Worm (Caenorhabditis elegans) whole organism, late embryonic: Measurements from ENCODE around the gene srt-17.

ENCODE experiments used
- C08G9.2 ChIP-seq: sonication (generic microtip); optimal IDR thresholded peaks from 2 replicates; lab custom pipeline; 2016; ENCODE audit warnings: mild to moderate bottlenecking, missing genetic modification characterization, moderate library complexity, missing compliant biosample characterization
- F13H6.1 ChIP-seq: sonication (generic microtip); optimal IDR thresholded peaks from 2 replicates; lab custom pipeline; 2016; ENCODE audit warnings: missing genetic modification characterization, missing compliant biosample characterization
- K02D7.2 ChIP-seq: sonication (generic microtip); optimal IDR thresholded peaks from 2 replicates; lab custom pipeline; 2017; ENCODE audit warnings: mild to moderate bottlenecking, missing genetic modification characterization, missing compliant biosample characterization
- K09A11.1 ChIP-seq: sonication (generic microtip); optimal IDR thresholded peaks from 2 replicates; lab custom pipeline; 2017; ENCODE audit warnings: antibody characterized with exemption, mild to moderate bottlenecking, missing genetic modification characterization, missing compliant biosample characterization; ENCODE audit not compliant: insufficient read depth
- Y22D7AL.16 ChIP-seq: sonication (generic microtip); optimal IDR thresholded peaks from 2 replicates; lab custom pipeline; 2016; ENCODE audit warnings: missing genetic modification characterization, missing compliant biosample characterization
- ama-1 ChIP-seq: fragments of 150-350 bp; optimal IDR thresholded peaks from 2 replicates; lab custom pipeline; 2014
- ceh-18 ChIP-seq: sonication (generic microtip); optimal IDR thresholded peaks from 2 replicates; lab custom pipeline; 2016; ENCODE audit warnings: missing genetic modification characterization, missing compliant biosample characterization
- ceh-19 ChIP-seq: fragments of 200-800 bp; sonication (Bioruptor generic); optimal IDR thresholded peaks from 2 replicates; lab custom pipeline; 2018; ENCODE audit warnings: mild to moderate bottlenecking, missing genetic modification characterization, missing compliant biosample characterization
- ceh-24 ChIP-seq: sonication (generic microtip); optimal IDR thresholded peaks from 2 replicates; lab custom pipeline; 2016; ENCODE audit warnings: mild to moderate bottlenecking, missing genetic modification characterization, missing compliant biosample characterization
- ceh-30 ChIP-seq: fragments of 150-350 bp; optimal IDR thresholded peaks from 2 replicates; lab custom pipeline; 2014; ENCODE audit warnings: missing biosample characterization, missing genetic modification characterization
- ceh-31 ChIP-seq: sonication (generic microtip); optimal IDR thresholded peaks from 2 replicates; lab custom pipeline; 2016; ENCODE audit warnings: missing genetic modification characterization, missing compliant biosample characterization
- ceh-34 ChIP-seq: sonication (generic microtip); optimal IDR thresholded peaks from 2 replicates; lab custom pipeline; 2016; ENCODE audit warnings: mild to moderate bottlenecking, missing genetic modification characterization, missing compliant biosample characterization
- ceh-48 ChIP-seq: sonication (generic microtip); optimal IDR thresholded peaks from 2 replicates; lab custom pipeline; 2016; ENCODE audit warnings: missing genetic modification characterization, inconsistent platforms, missing compliant biosample characterization
- ceh-6 ChIP-seq: fragments of 200-800 bp; sonication (Bioruptor generic); optimal IDR thresholded peaks from 2 replicates; lab custom pipeline; 2018; ENCODE audit warnings: mild to moderate bottlenecking, missing genetic modification characterization, missing compliant biosample characterization
- che-1 ChIP-seq: sonication (generic microtip); optimal IDR thresholded peaks from 2 replicates; lab custom pipeline; 2016; ENCODE audit warnings: mild to moderate bottlenecking, missing genetic modification characterization, missing compliant biosample characterization
- dve-1 ChIP-seq: sonication (generic microtip); optimal IDR thresholded peaks from 2 replicates; lab custom pipeline; 2017; ENCODE audit warnings: antibody characterized with exemption, mild to moderate bottlenecking, missing genetic modification characterization, missing compliant biosample characterization
- elt-4 ChIP-seq: sonication (generic microtip); optimal IDR thresholded peaks from 2 replicates; lab custom pipeline; 2016; ENCODE audit warnings: missing genetic modification characterization, missing compliant biosample characterization
- fkh-10 ChIP-seq: fragments of 150-350 bp; optimal IDR thresholded peaks from 2 replicates; lab custom pipeline; 2014; ENCODE audit warnings: missing biosample characterization, missing genetic modification reagents, missing genetic modification characterization
- gmeb-2 ChIP-seq: sonication (generic microtip); optimal IDR thresholded peaks from 2 replicates; lab custom pipeline; 2016; ENCODE audit warnings: missing genetic modification characterization, inconsistent platforms, missing compliant biosample characterization
- hlh-13 ChIP-seq: fragments of 200-800 bp; sonication (Bioruptor generic); optimal IDR thresholded peaks from 2 replicates; lab custom pipeline; 2018; ENCODE audit warnings: mild to moderate bottlenecking, missing genetic modification characterization, missing compliant biosample characterization
- hlh-6 ChIP-seq: sonication (generic microtip); optimal IDR thresholded peaks from 2 replicates; lab custom pipeline; 2016; ENCODE audit warnings: missing genotype, missing genetic modification characterization, missing compliant biosample characterization
- hlh-8 ChIP-seq: sonication (generic microtip); optimal IDR thresholded peaks from 2 replicates; lab custom pipeline; 2016; ENCODE audit warnings: missing genotype, missing genetic modification characterization, missing compliant biosample characterization
- lim-6 ChIP-seq: sonication (generic microtip); optimal IDR thresholded peaks from 2 replicates; lab custom pipeline; 2016; ENCODE audit warnings: missing genetic modification characterization, missing compliant biosample characterization
- lin-11 ChIP-seq: fragments of 200-800 bp; sonication (Bioruptor generic); optimal IDR thresholded peaks from 2 replicates; lab custom pipeline; 2018; ENCODE audit warnings: mild to moderate bottlenecking, missing genetic modification characterization, missing compliant biosample characterization
- mec-3 ChIP-seq: sonication (generic microtip); optimal IDR thresholded peaks from 2 replicates; lab custom pipeline; 2016; ENCODE audit warnings: borderline replicate concordance, missing genetic modification characterization, missing compliant biosample characterization
- nhr-11 ChIP-seq: fragments of 150-350 bp; optimal IDR thresholded peaks from 2 replicates; lab custom pipeline; 2014; ENCODE audit warnings: missing biosample characterization, missing genetic modification characterization
- nhr-232 ChIP-seq: sonication (generic microtip); optimal IDR thresholded peaks from 2 replicates; lab custom pipeline; 2016; ENCODE audit warnings: missing genetic modification characterization, missing compliant biosample characterization
- npax-4 ChIP-seq: sonication (generic microtip); optimal IDR thresholded peaks from 2 replicates; lab custom pipeline; 2016; ENCODE audit warnings: missing genetic modification characterization, missing compliant biosample characterization
- odd-2 ChIP-seq: sonication (generic microtip); optimal IDR thresholded peaks from 2 replicates; lab custom pipeline; 2017; ENCODE audit warnings: antibody characterized with exemption, mild to moderate bottlenecking, missing genetic modification characterization, missing compliant biosample characterization
- pax-1 ChIP-seq: fragments of 150-350 bp; optimal IDR thresholded peaks from 2 replicates; lab custom pipeline; 2014; ENCODE audit warnings: missing biosample characterization, missing genetic modification characterization
- pqm-1 ChIP-seq: sonication (generic microtip); optimal IDR thresholded peaks from 2 replicates; lab custom pipeline; 2016; ENCODE audit warnings: missing genetic modification characterization, missing compliant biosample characterization
- ref-2 ChIP-seq: sonication (generic microtip); optimal IDR thresholded peaks from 2 replicates; lab custom pipeline; 2016; ENCODE audit warnings: missing genetic modification characterization, missing compliant biosample characterization
- sdc-2 ChIP-seq: sonication (generic microtip); optimal IDR thresholded peaks from 2 replicates; lab custom pipeline; 2016; ENCODE audit warnings: missing genotype, missing genetic modification characterization, missing compliant biosample characterization
- sox-2 ChIP-seq: fragments of 200-800 bp; sonication (Bioruptor generic); IDR thresholded peaks from 2 replicates; pipeline ENCODE4 v1.3.6; 2022; ENCODE audit warnings: missing genetic modification reagents, missing genetic modification characterization, missing compliant biosample characterization
- tbx-2 ChIP-seq: sonication (generic microtip); optimal IDR thresholded peaks from 2 replicates; lab custom pipeline; 2016; ENCODE audit warnings: missing genetic modification characterization, missing compliant biosample characterization
- ttx-3 ChIP-seq: sonication (generic microtip); optimal IDR thresholded peaks from 2 replicates; lab custom pipeline; 2016; ENCODE audit warnings: missing genetic modification reagents, missing genetic modification characterization, missing compliant biosample characterization
- unc-3 ChIP-seq, 2 experiments: fragments of 200-800 bp in 1 of 2; sonication (Bioruptor generic) in 1 of 2; sonication (generic microtip) in 1 of 2; conservative IDR thresholded peaks in 1 of 2; optimal IDR thresholded peaks in 1 of 2; 2 replicates each; pipeline versions ENCODE4 v1.3.6 to Lab custom; 2016 to 2022; ENCODE audit warnings: missing compliant biosample characterization in 2 of 2, missing genetic modification characterization in 2 of 2, missing genetic modification reagents in 1 of 2
- unc-55 ChIP-seq: sonication (generic microtip); optimal IDR thresholded peaks from 2 replicates; lab custom pipeline; 2017; ENCODE audit warnings: missing biosample characterization, missing genetic modification reagents, missing genetic modification characterization
- zip-5 ChIP-seq: sonication (generic microtip); optimal IDR thresholded peaks from 2 replicates; lab custom pipeline; 2016; ENCODE audit warnings: missing genetic modification characterization, missing compliant biosample characterization
- ztf-16 ChIP-seq: sonication (generic microtip); optimal IDR thresholded peaks from 2 replicates; lab custom pipeline; 2017; ENCODE audit warnings: missing genetic modification characterization, missing compliant biosample characterization

srt-17 gene

DNA sequence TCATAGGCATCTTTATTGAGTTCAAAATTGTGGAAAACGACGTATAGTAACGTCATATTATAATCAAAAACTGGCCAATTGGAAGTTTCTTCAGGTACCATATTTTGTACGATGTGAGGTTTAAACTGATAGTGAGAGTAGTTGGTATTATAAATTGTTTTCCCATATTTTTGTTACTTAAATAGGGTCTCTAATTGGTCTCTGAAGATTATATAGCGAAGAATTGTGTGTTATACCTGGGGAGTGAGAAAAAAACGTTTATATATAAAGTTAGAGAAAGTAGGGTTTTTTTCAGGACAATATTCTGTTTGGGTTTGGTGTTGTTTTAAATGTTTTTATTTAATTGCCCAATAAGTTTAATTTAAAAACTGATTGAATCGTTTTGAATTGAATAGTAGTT lies at the start of gene srt-17:
Gene srt-17 (minus strand): TSS at position 101 of the 400 bp plus-strand sequence.
- no peak for TF ChIP-seq ref-2 (tag; lab: Kevin White, UChicago)
- no peak for TF ChIP-seq che-1
- no peak for TF ChIP-seq Y22D7AL.16 (tag; lab: Kevin White, UChicago)
- TF ChIP-seq lin-11 = no peak

- TF ChIP-seq elt-4 (tag; lab: Kevin White, UChicago) (no peak), dve-1 (tag; lab: Kevin White, UChicago) (no peak), lim-6 (tag; lab: Kevin White, UChicago) (no peak), odd-2 (tag; lab: Kevin White, UChicago) (no peak), ceh-31 (no peak), hlh-13 (no peak), nhr-232 (tag; lab: Kevin White, UChicago) (no peak), ceh-48 (no peak), F13H6.1 (tag; lab: Kevin White, UChicago) (no peak), unc-55 (GFP tag; lab: Kevin White, UChicago) (no peak), C08G9.2 (tag; lab: Kevin White, UChicago) (no peak), che-1 (no peak), pqm-1 (tag; lab: Kevin White, UChicago) (no peak), ceh-34 (tag; lab: Kevin White, UChicago) (no peak), ref-2 (tag; lab: Kevin White, UChicago) (no peak), sox-2 (GFP tag; lab: Robert Waterston, UW) (no peak), ama-1 (no peak), ztf-16 (tag; lab: Kevin White, UChicago) (no peak), ceh-24 (tag; lab: Kevin White, UChicago) (no peak), sdc-2 (tag; lab: Kevin White, UChicago) (no peak)
Observed at ce11 chrV:674213-674612, 49.4 kb upstream of the srt-17 start, which contains the start of gene sru-25. sru-25 (minus strand) TSS chrV:674313.

ce11 chrV:671342-671741 lies 46.5 kb upstream of the srt-17 start, which contains the start of gene sru-24:
sru-24 (minus strand) TSS chrV:671442.
- no peak for TF ChIP-seq unc-3 (GFP tag; conservative IDR thresholded peaks at IDR 0.05; lab: Robert Waterston, UW)
- no peak for TF ChIP-seq unc-3 (tag; optimal IDR thresholded peaks at IDR 0.05; lab: Kevin White, UChicago)
- TF ChIP-seq ceh-31 = no peak
- no peak for TF ChIP-seq hlh-6 (tag; lab: Kevin White, UChicago)
- TF ChIP-seq fkh-10 (GFP tag; lab: Kevin White, UChicago) = no peak
- TF ChIP-seq tbx-2 (tag; lab: Kevin White, UChicago) = no peak
- TF ChIP-seq zip-5 (tag; lab: Kevin White, UChicago) = no peak
- no peak for TF ChIP-seq ceh-30 (tag; lab: Kevin White, UChicago)
- no peak for TF ChIP-seq npax-4
- no peak for TF ChIP-seq ttx-3 (tag; lab: Kevin White, UChicago)
- no peak for TF ChIP-seq nhr-11
- TF ChIP-seq C08G9.2 (tag; lab: Kevin White, UChicago) = no peak

DNA sequence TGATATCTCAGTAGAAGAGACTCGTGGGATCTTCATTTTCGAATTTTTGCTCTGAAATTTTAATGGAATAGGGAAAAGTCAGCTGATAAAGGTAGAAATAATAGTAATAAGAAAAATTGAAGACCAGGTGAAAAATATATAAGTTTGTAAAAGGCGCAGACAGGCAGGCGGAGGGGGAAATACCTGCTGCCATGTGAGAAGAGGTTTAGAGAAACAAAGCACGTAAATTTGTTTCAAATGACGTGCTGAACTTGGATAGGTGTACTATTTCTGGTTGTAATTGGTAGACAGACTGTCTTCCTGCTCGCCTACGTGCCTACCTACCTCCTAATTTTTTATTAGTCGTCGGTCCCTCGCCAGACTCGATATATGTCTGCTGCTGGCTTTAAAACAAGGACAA lies 42.6 kb upstream of the srt-17 start, which contains the start of gene nhr-180:
Gene nhr-180 (minus strand): TSS at position 52 of the 400 bp plus-strand sequence.
- TF ChIP-seq K02D7.2 (tag; lab: Kevin White, UChicago) (no peak), ceh-19 (GFP tag; lab: Kevin White, UChicago) (no peak)
- TF ChIP-seq, all 69 proteins: peak for 0

- TF ChIP-seq gmeb-2 (tag; lab: Kevin White, UChicago) = no peak
- no peak for TF ChIP-seq fkh-10 (GFP tag; lab: Kevin White, UChicago)
- no peak for TF ChIP-seq pax-1
- no peak for TF ChIP-seq hlh-8 (tag; lab: Kevin White, UChicago)
- TF ChIP-seq tbx-2 (tag; lab: Kevin White, UChicago) = no peak
- TF ChIP-seq unc-55 (GFP tag; lab: Kevin White, UChicago) = no peak
- TF ChIP-seq ceh-18 (tag; lab: Kevin White, UChicago) = no peak
- TF ChIP-seq lim-6 (tag; lab: Kevin White, UChicago) = no peak
- no peak for TF ChIP-seq ref-2 (tag; lab: Kevin White, UChicago)
- no peak for TF ChIP-seq ceh-19 (GFP tag; lab: Kevin White, UChicago)
- no peak for TF ChIP-seq sox-2 (GFP tag; lab: Robert Waterston, UW)
- TF ChIP-seq che-1 = no peak
- TF ChIP-seq mec-3 (tag; lab: Kevin White, UChicago) = no peak
- TF ChIP-seq C08G9.2 (tag; lab: Kevin White, UChicago) = no peak
- TF ChIP-seq K09A11.1 (tag; lab: Kevin White, UChicago) = no peak
- no peak for TF ChIP-seq ceh-6 (GFP tag; lab: Kevin White, UChicago)
Observed at ce11 chrV:664337-664847, 39.6 kb upstream of the srt-17 start, which contains the start of the genes F31F4.11 and srh-266. F31F4.11 (minus strand) TSS chrV:664437. srh-266 (plus strand) TSS chrV:664797.
